Worm (Caenorhabditis elegans) whole organism, early embryonic: ENCODE results near the gene F44G4.7.

Experiments
- B0310.2 ChIP-seq: sonication (generic microtip); optimal IDR thresholded peaks from 2 replicates; lab custom pipeline; 2016; ENCODE audit warnings: mild to moderate bottlenecking, missing genetic modification characterization, missing compliant biosample characterization
- F13C5.2 ChIP-seq: sonication (generic microtip); optimal IDR thresholded peaks from 2 replicates; lab custom pipeline; 2017; ENCODE audit warnings: mild to moderate bottlenecking, missing genetic modification characterization, inconsistent platforms, missing compliant biosample characterization
- aly-1 ChIP-seq: sonication (generic microtip); optimal IDR thresholded peaks from 2 replicates; lab custom pipeline; 2016; ENCODE audit warnings: missing genetic modification characterization, missing compliant biosample characterization
- ama-1 ChIP-seq: fragments of 150-350 bp; optimal IDR thresholded peaks from 2 replicates; lab custom pipeline; 2014
- ceh-13 ChIP-seq: fragments of 200-800 bp; sonication (Bioruptor generic); optimal IDR thresholded peaks from 2 replicates; lab custom pipeline; 2018; ENCODE audit warnings: mild to moderate bottlenecking, missing genetic modification characterization, missing compliant biosample characterization
- flt-1 ChIP-seq: fragments of 200-800 bp; sonication (Bioruptor generic); IDR thresholded peaks from 2 replicates; pipeline ENCODE4 v1.3.6; 2022; ENCODE audit warnings: missing genetic modification characterization, missing compliant biosample characterization
- hnd-1 ChIP-seq: sonication (generic microtip); optimal IDR thresholded peaks from 2 replicates; lab custom pipeline; 2016; ENCODE audit warnings: missing genetic modification characterization, missing compliant biosample characterization
- tra-4 ChIP-seq: sonication (generic microtip); optimal IDR thresholded peaks from 2 replicates; lab custom pipeline; 2017; ENCODE audit warnings: missing genetic modification characterization, missing compliant biosample characterization

ce11 chrII:9017628-9018027 is 12.7 kb upstream of the F44G4.7 start:
- TF ChIP-seq ama-1 (lab: Kevin White, UChicago): no peak
- no peak for TF ChIP-seq F13C5.2 (tag; lab: Kevin White, UChicago)
- no peak for TF ChIP-seq tra-4 (tag; lab: Kevin White, UChicago)
- no peak for TF ChIP-seq flt-1 (GFP tag; lab: Robert Waterston, UW)
- TF ChIP-seq B0310.2 (tag; lab: Kevin White, UChicago): no peak
- TF ChIP-seq hnd-1 (tag; lab: Kevin White, UChicago): no peak
- no peak for TF ChIP-seq aly-1 (tag; lab: Kevin White, UChicago)
- TF ChIP-seq ceh-13: no peak
